Worm (Caenorhabditis elegans): ENCODE measurements around the gene tba-8.

DNA sequence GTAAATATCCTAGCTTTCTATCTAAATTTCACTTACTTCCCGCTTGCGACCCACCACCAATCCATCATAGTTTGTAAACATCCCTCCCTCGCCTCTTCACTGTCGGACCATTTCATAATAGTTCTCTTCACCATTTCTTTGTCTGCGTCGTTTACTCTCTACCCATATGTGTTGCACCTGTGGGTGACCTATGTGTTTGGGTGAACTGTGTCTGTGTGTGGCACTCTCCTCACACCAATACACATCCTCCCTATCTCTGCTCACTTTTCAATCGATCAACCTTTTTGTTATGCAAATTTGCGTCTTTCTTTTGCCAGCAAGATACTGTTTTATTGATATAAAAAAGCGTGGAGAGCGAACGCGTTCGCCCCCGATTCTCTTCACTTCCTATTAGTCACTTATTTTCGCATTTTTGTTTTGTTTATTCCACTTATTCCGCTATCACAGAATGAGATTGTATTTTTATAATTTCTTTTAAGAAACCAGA, 46.8 kb upstream of the tba-8 start:
- no peak for TF ChIP-seq him-1 (tag; optimal IDR thresholded peaks at IDR 0.05)
- TF ChIP-seq dao-5 (tag; optimal IDR thresholded peaks at IDR 0.05), result no peak

All from whole organism, L4/young adult.